Worm (Caenorhabditis elegans): ENCODE results near the gene C14E2.1.

ce11 chrX:1798543-1798942, 27.7 kb upstream of the C14E2.1 start:
- no peak for TF ChIP-seq W03F9.2 (tag; optimal IDR thresholded peaks at IDR 0.05)
- TF ChIP-seq dao-5 (tag; optimal IDR thresholded peaks at IDR 0.05): no peak

All from whole organism, L4/young adult.